Worm (Caenorhabditis elegans) whole organism, late embryonic: ENCODE measurements around the gene ZK105.6.

Experiments used
- Y22D7AL.16 ChIP-seq: sonication (generic microtip); optimal IDR thresholded peaks from 2 replicates; lab custom pipeline; 2016; ENCODE audit warnings: missing genetic modification characterization, missing compliant biosample characterization
- ama-1 ChIP-seq: fragments of 150-350 bp; optimal IDR thresholded peaks from 2 replicates; lab custom pipeline; 2014
- ceh-14 ChIP-seq: sonication (generic microtip); optimal IDR thresholded peaks from 2 replicates; lab custom pipeline; 2016; ENCODE audit warnings: missing genotype, missing genetic modification characterization, missing compliant biosample characterization
- elt-2 ChIP-seq: sonication (generic microtip); optimal IDR thresholded peaks from 2 replicates; lab custom pipeline; 2016; ENCODE audit warnings: missing genetic modification reagents, missing genetic modification characterization, missing compliant biosample characterization
- hlh-6 ChIP-seq: sonication (generic microtip); optimal IDR thresholded peaks from 2 replicates; lab custom pipeline; 2016; ENCODE audit warnings: missing genotype, missing genetic modification characterization, missing compliant biosample characterization
- rnt-1 ChIP-seq: sonication (generic microtip); optimal IDR thresholded peaks from 2 replicates; lab custom pipeline; 2016; ENCODE audit warnings: missing genetic modification characterization, missing compliant biosample characterization
- unc-86 ChIP-seq: sonication (generic microtip); optimal IDR thresholded peaks from 2 replicates; lab custom pipeline; 2016; ENCODE audit warnings: missing genetic modification characterization, missing compliant biosample characterization

ce11 chrV:7759270-7759669 is 35.4 kb upstream of the ZK105.6 start:
- TF ChIP-seq Y22D7AL.16 (tag; lab: Kevin White, UChicago) = no peak
- TF ChIP-seq unc-86 (tag; lab: Kevin White, UChicago) = no peak
- TF ChIP-seq ceh-14 (tag; lab: Kevin White, UChicago) = no peak
- TF ChIP-seq ama-1 (lab: Kevin White, UChicago) = no peak
- no peak for TF ChIP-seq hlh-6
- no peak for TF ChIP-seq elt-2 (tag; lab: Kevin White, UChicago)
- TF ChIP-seq rnt-1 (tag; lab: Kevin White, UChicago) = no peak
